Fruit fly (Drosophila melanogaster) whole organism, embryonic: ENCODE data around the gene feo.

Source experiments
- B-H1 ChIP-seq: fragments of 200-800 bp; sonication (Bioruptor generic); IDR thresholded peaks from 3 replicates; pipeline ENCODE4 v1.3.6; 2022; ENCODE audit warnings: missing biosample characterization, missing genetic modification characterization
- CG10979 ChIP-seq: fragments of 200-800 bp; sonication (Bioruptor generic); optimal IDR thresholded peaks from 2 replicates; lab custom pipeline; 2018; ENCODE audit warnings: missing biosample characterization, mild to moderate bottlenecking, missing genetic modification characterization, moderate library complexity
- CG11456 ChIP-seq: fragments of 200-800 bp; sonication (Bioruptor generic); IDR thresholded peaks from 3 replicates; pipeline ENCODE4 v1.3.6; 2022; ENCODE audit warnings: missing biosample characterization, missing genetic modification characterization
- CG13296 ChIP-seq: fragments of 200-800 bp; sonication (Bioruptor generic); optimal IDR thresholded peaks from 3 replicates; lab custom pipeline; 2018; ENCODE audit warnings: missing biosample characterization, mild to moderate bottlenecking, missing genetic modification characterization
- CG13424 ChIP-seq: fragments of 200-800 bp; sonication (Bioruptor generic); optimal IDR thresholded peaks from 2 replicates; lab custom pipeline; 2019; ENCODE audit warnings: missing biosample characterization, mild to moderate bottlenecking, missing genetic modification characterization, moderate library complexity
- CG13775 ChIP-seq: fragments of 200-800 bp; sonication (Bioruptor generic); optimal IDR thresholded peaks from 3 replicates; lab custom pipeline; 2017; ENCODE audit warnings: missing biosample characterization, mild to moderate bottlenecking, missing genetic modification characterization
- CG14710 ChIP-seq: fragments of 200-800 bp; sonication (Bioruptor generic); optimal IDR thresholded peaks from 3 replicates; lab custom pipeline; 2019; ENCODE audit warnings: missing biosample characterization, mild to moderate bottlenecking, missing genetic modification characterization, moderate library complexity
- CG15479 ChIP-seq: fragments of 200-800 bp; sonication (Bioruptor generic); optimal IDR thresholded peaks from 3 replicates; lab custom pipeline; 2019; ENCODE audit warnings: missing biosample characterization, mild to moderate bottlenecking, missing genetic modification characterization, moderate library complexity
- CG17361 ChIP-seq: fragments of 200-800 bp; sonication (Bioruptor generic); IDR thresholded peaks from 3 replicates; pipeline ENCODE4 v1.3.6; 2022; ENCODE audit warnings: missing biosample characterization, missing genetic modification characterization
- CG17385 ChIP-seq: fragments of 200-800 bp; sonication (Bioruptor generic); optimal IDR thresholded peaks from 3 replicates; lab custom pipeline; 2018; ENCODE audit warnings: missing biosample characterization, mild to moderate bottlenecking, missing genetic modification characterization
- CG18262 ChIP-seq: fragments of 200-800 bp; optimal IDR thresholded peaks from 3 replicates; lab custom pipeline; 2019; ENCODE audit warnings: missing biosample characterization, mild to moderate bottlenecking, missing genetic modification characterization, moderate library complexity
- CG2202 ChIP-seq: fragments of 200-800 bp; sonication (Bioruptor generic); optimal IDR thresholded peaks from 2 replicates; lab custom pipeline; 2018; ENCODE audit warnings: missing biosample characterization, mild to moderate bottlenecking, missing genetic modification characterization
- CG31441 ChIP-seq: fragments of 200-800 bp; sonication (Bioruptor generic); IDR thresholded peaks from 2 replicates; pipeline ENCODE4 v1.3.6; 2022; ENCODE audit warnings: missing biosample characterization, missing genetic modification characterization
- CG32532 ChIP-seq: fragments of 200-800 bp; sonication (Bioruptor generic); IDR thresholded peaks from 2 replicates; pipeline ENCODE4 v1.3.6; 2022; ENCODE audit warnings: missing biosample characterization, missing genetic modification characterization
- CG4617 ChIP-seq: fragments of 200-800 bp; sonication (Bioruptor generic); optimal IDR thresholded peaks from 3 replicates; lab custom pipeline; 2016; ENCODE audit warnings: missing biosample characterization, missing genetic modification characterization, borderline replicate concordance
- CG6683 ChIP-seq: fragments of 200-800 bp; sonication (Bioruptor generic); optimal IDR thresholded peaks from 2 replicates; lab custom pipeline; 2017; ENCODE audit warnings: missing biosample characterization, mild to moderate bottlenecking, missing genetic modification characterization, missing genetic modification reagents
- CG7839 ChIP-seq: fragments of 200-800 bp; sonication (Bioruptor generic); optimal IDR thresholded peaks from 3 replicates; lab custom pipeline; 2018; ENCODE audit warnings: missing biosample characterization, mild to moderate bottlenecking, missing genetic modification characterization, moderate library complexity
- CG8281 ChIP-seq: fragments of 200-800 bp; sonication (Bioruptor generic); optimal IDR thresholded peaks from 2 replicates; lab custom pipeline; 2018; ENCODE audit warnings: missing biosample characterization, mild to moderate bottlenecking, missing genetic modification characterization, moderate library complexity
- CG8388 ChIP-seq: fragments of 200-800 bp; sonication (Bioruptor generic); optimal IDR thresholded peaks from 2 replicates; lab custom pipeline; 2019; ENCODE audit warnings: missing biosample characterization, mild to moderate bottlenecking, missing genetic modification characterization, moderate library complexity
- CG9727 ChIP-seq: fragments of 200-800 bp; sonication (Bioruptor generic); optimal IDR thresholded peaks from 3 replicates; lab custom pipeline; 2017; ENCODE audit warnings: missing biosample characterization, mild to moderate bottlenecking, missing genetic modification characterization
- CHES-1-like ChIP-seq: fragments of 200-800 bp; sonication (Bioruptor generic); optimal IDR thresholded peaks from 2 replicates; lab custom pipeline; 2016; ENCODE audit warnings: missing biosample characterization, missing genetic modification characterization
- Chrac-16 ChIP-seq: fragments of 200-800 bp; sonication (Bioruptor generic); optimal IDR thresholded peaks from 3 replicates; lab custom pipeline; 2016; ENCODE audit warnings: missing biosample characterization, missing genetic modification characterization
- Dek ChIP-seq: fragments of 200-800 bp; sonication (Bioruptor generic); optimal IDR thresholded peaks from 3 replicates; lab custom pipeline; 2019; ENCODE audit warnings: missing biosample characterization, mild to moderate bottlenecking, missing genetic modification characterization, moderate library complexity
- Drgx ChIP-seq: fragments of 200-800 bp; sonication (Bioruptor generic); IDR thresholded peaks from 2 replicates; pipeline ENCODE4 v1.3.6; 2022; ENCODE audit warnings: missing biosample characterization, missing genetic modification characterization
- E2f2 ChIP-seq: fragments of 200-800 bp; sonication (Bioruptor generic); IDR thresholded peaks from 2 replicates; pipeline ENCODE4 v1.3.6; 2022; ENCODE audit warnings: missing biosample characterization, missing genetic modification characterization
- Eip74EF ChIP-seq, 2 experiments: fragments of 200-800 bp in 1 of 2; fragments of >200 bp in 1 of 2; sonication (Bioruptor generic) in 1 of 2; optimal IDR thresholded peaks; 2 replicates each; lab custom pipeline; 2017 to 2019; ENCODE audit warnings: missing biosample characterization in 2 of 2, missing genetic modification characterization in 2 of 2, mild to moderate bottlenecking in 1 of 2, moderate library complexity in 1 of 2
- Fer2 ChIP-seq: fragments of 200-800 bp; sonication (Bioruptor generic); optimal IDR thresholded peaks from 2 replicates; lab custom pipeline; 2018; ENCODE audit warnings: missing biosample characterization, mild to moderate bottlenecking, missing genetic modification characterization, moderate library complexity
- HLH3B ChIP-seq: fragments of 200-800 bp; sonication (Bioruptor generic); IDR thresholded peaks from 2 replicates; pipeline ENCODE4 v1.3.6; 2022; ENCODE audit warnings: missing biosample characterization, missing genetic modification characterization
- Hand ChIP-seq: fragments of 200-800 bp; sonication (Bioruptor generic); optimal IDR thresholded peaks from 2 replicates; lab custom pipeline; 2017; ENCODE audit warnings: mild to moderate bottlenecking, missing biosample characterization, missing genetic modification reagents, missing genetic modification characterization
- Hr78 ChIP-seq, 2 experiments: fragments of 200-800 bp in 1 of 2; fragments of >200 bp in 1 of 2; sonication (Bioruptor generic) in 1 of 2; optimal IDR thresholded peaks; 2 replicates each; lab custom pipeline; 2017 to 2019; ENCODE audit warnings: missing biosample characterization in 2 of 2, missing genetic modification characterization in 2 of 2, mild to moderate bottlenecking in 1 of 2, moderate library complexity in 1 of 2
- Med ChIP-seq: fragments of 200-800 bp; sonication (Bioruptor generic); peaks from one replicate; lab custom pipeline; 2016; ENCODE audit warnings: missing biosample characterization, missing genetic modification characterization, mild to moderate bottlenecking, inconsistent platforms, moderate library complexity
- Nf-YC ChIP-seq: fragments of 200-800 bp; optimal IDR thresholded peaks from 3 replicates; lab custom pipeline; 2019; ENCODE audit warnings: missing biosample characterization, mild to moderate bottlenecking, missing genetic modification characterization, moderate library complexity
- Ptx1 ChIP-seq: fragments of 200-800 bp; sonication (Bioruptor generic); IDR thresholded peaks from 2 replicates; pipeline ENCODE4 v1.3.6; 2022; ENCODE audit warnings: missing biosample characterization, missing genetic modification characterization
- cg ChIP-seq: fragments of 200-800 bp; sonication (Bioruptor generic); optimal IDR thresholded peaks from 3 replicates; lab custom pipeline; 2019; ENCODE audit warnings: missing biosample characterization, mild to moderate bottlenecking, missing genetic modification characterization, moderate library complexity
- emc ChIP-seq: fragments of 200-800 bp; sonication (Bioruptor generic); optimal IDR thresholded peaks from 2 replicates; lab custom pipeline; 2016; ENCODE audit warnings: missing biosample characterization, missing genetic modification characterization
- lola ChIP-seq, 3 experiments: fragments of >200 bp in 2 of 3; fragments of 200-800 bp in 1 of 3; sonication (Bioruptor generic) in 1 of 3; optimal IDR thresholded peaks; 2 replicates each; lab custom pipeline; 2017 to 2019; ENCODE audit warnings: missing biosample characterization in 3 of 3, missing genetic modification characterization in 3 of 3, mild to moderate bottlenecking in 1 of 3, moderate library complexity in 1 of 3
- nom ChIP-seq: fragments of 200-800 bp; sonication (Bioruptor generic); optimal IDR thresholded peaks from 2 replicates; lab custom pipeline; 2017; ENCODE audit warnings: missing biosample characterization, missing genetic modification characterization, mild to moderate bottlenecking, moderate library complexity, missing genetic modification reagents
- prd ChIP-seq, 3 experiments: fragments of >200 bp in 2 of 3; fragments of 200-800 bp in 1 of 3; sonication (Bioruptor generic) in 1 of 3; optimal IDR thresholded peaks in 2 of 3; IDR thresholded peaks in 1 of 3; 2 replicates in 2 of 3; 3 replicates in 1 of 3; pipeline versions ENCODE4 v1.3.6 to Lab custom; 2017 to 2022; ENCODE audit warnings: missing biosample characterization in 1 of 3, missing genetic modification characterization in 1 of 3
- run ChIP-seq: fragments of 200-800 bp; sonication (Bioruptor generic); optimal IDR thresholded peaks from 3 replicates; lab custom pipeline; 2018; ENCODE audit warnings: missing biosample characterization, mild to moderate bottlenecking, missing genetic modification characterization
- scrt ChIP-seq: fragments of 200-800 bp; sonication (Bioruptor generic); optimal IDR thresholded peaks from 2 replicates; lab custom pipeline; 2018; ENCODE audit warnings: missing biosample characterization, mild to moderate bottlenecking, missing genetic modification characterization, moderate library complexity
- tap ChIP-seq: fragments of 200-800 bp; optimal IDR thresholded peaks from 3 replicates; lab custom pipeline; 2019; ENCODE audit warnings: missing biosample characterization, mild to moderate bottlenecking, missing genetic modification characterization, moderate library complexity
- tgo ChIP-seq: fragments of 200-800 bp; sonication (Bioruptor generic); IDR thresholded peaks from 3 replicates; pipeline ENCODE4 v1.3.6; 2022; ENCODE audit warnings: missing biosample characterization, missing genetic modification characterization
- tin ChIP-seq: fragments of 200-800 bp; sonication (Bioruptor generic); optimal IDR thresholded peaks from 3 replicates; lab custom pipeline; 2016; ENCODE audit warnings: missing biosample characterization, missing genetic modification characterization
- ttk ChIP-seq: fragments of 200-800 bp; sonication (Bioruptor generic); IDR thresholded peaks from 2 replicates; pipeline ENCODE4 v2.1.2; 2022; ENCODE audit warnings: missing biosample characterization, missing genetic modification characterization
- wek ChIP-seq: fragments of 200-800 bp; sonication (Bioruptor generic); optimal IDR thresholded peaks from 3 replicates; lab custom pipeline; 2018; ENCODE audit warnings: missing biosample characterization, mild to moderate bottlenecking, missing genetic modification characterization, moderate library complexity

feo gene

DNA sequence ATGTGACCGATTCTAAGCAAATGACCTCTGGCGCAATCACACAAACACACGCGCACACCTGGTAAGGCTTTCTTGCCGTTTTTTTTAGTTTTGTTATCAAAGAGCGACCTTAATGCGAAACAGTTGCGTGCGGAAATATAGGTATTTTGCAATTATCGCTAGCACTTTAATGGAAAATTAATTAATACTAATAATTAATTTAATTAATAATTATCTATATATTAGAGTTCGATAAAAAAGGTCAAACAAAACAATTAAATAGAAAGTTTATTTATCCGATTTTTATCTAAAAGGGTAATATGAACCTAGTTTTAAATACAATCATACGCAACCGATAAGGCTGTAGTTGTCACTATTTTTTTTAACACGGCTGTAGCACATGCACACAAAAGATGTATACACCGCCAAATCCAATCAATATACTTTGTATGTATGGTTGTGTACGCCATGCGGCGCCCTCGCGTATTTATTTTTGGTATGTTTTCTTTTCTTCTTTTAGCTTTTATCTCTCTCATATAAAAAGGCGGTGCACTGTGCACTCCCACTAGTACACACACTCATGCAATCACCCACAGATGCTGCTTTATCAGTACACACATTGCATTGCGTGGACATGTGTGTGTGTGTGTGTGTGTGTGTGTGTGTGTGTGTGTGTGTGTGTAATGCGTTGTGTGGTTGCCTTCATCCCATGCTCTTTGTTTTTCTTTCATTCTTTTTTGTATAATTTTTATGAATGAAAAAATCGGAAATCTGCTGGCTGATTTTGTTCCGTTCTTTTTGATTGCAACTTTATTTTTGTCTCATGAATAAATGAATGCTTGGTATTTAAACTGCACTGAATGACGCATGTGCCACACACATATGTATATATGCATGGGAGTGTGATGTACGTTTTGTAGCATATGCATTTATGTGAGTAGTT is 52.0 kb downstream of the feo start (continued):
- TF ChIP-seq CG2202 (tag; lab: Kevin White, UChicago) (peak; percentile 16), E2f2 (peak; percentile 28; the same call in 1 of the 2 replicates), HLH3B (peak; percentile 53; the same call in 1 of the 2 replicates), Hand (GFP tag; lab: Kevin White, UChicago) (peak; percentile 19), CG31441 (peak; percentile 88), Hr78 (GFP tag; optimal IDR thresholded peaks at IDR 0.05; lab: Kevin White, UChicago) (peak in 1 of 2 experiments; percentile 91), CG10979 (tag; lab: Kevin White, UChicago) (peak; percentile 79), nom (GFP tag; lab: Kevin White, UChicago) (peak; percentile 59), run (tag; lab: Kevin White, UChicago) (peak; percentile 41), CG17385 (peak; percentile 72), B-H1 (GFP tag; lab: Robert Waterston, UW) (peak; percentile 27; the same call in 1 of the 3 replicates), Chrac-16 (peak; percentile 25), cg (GFP tag; lab: Kevin White, UChicago) (peak; percentile 80), prd (optimal IDR thresholded peaks at IDR 0.05; lab: Kevin White, UChicago) (no peak), prd (GFP tag; IDR thresholded peaks at IDR 0.05; lab: Robert Waterston, UW) (peak; percentile 57; the same call in 2 of the 3 replicates), Dek (tag; lab: Kevin White, UChicago) (peak; percentile 46), ttk (GFP tag; lab: Robert Waterston, UW) (peak; percentile 32; the same call in 1 of the 2 replicates), CG13775 (peak; percentile 40), CG15479 (GFP tag; lab: Kevin White, UChicago) (peak; percentile 48), CG13424 (tag; lab: Kevin White, UChicago) (peak; percentile 79), Fer2 (tag; lab: Kevin White, UChicago) (peak; percentile 11), CG8388 (GFP tag; lab: Kevin White, UChicago) (peak; percentile 74), Ptx1 (GFP tag; lab: Robert Waterston, UW) (peak; percentile 59), CG9727 (GFP tag; lab: Kevin White, UChicago) (peak; percentile 61), wek (GFP tag; lab: Kevin White, UChicago) (no peak), tin (GFP tag; lab: Kevin White, UChicago) (peak; percentile 24), Med (peak; percentile 20), CG13296 (GFP tag; lab: Kevin White, UChicago) (peak; percentile 58), scrt (GFP tag; lab: Kevin White, UChicago) (peak; percentile 15), Eip74EF (GFP tag; optimal IDR thresholded peaks at IDR 0.05; lab: Kevin White, UChicago) (peak in 1 of 2 experiments; percentile 66), tgo (GFP tag; lab: Robert Waterston, UW) (peak; percentile 54), CHES-1-like (GFP tag; lab: Kevin White, UChicago) (no peak), tap (peak; percentile 64), CG7839 (tag; lab: Kevin White, UChicago) (peak; percentile 85), Drgx (GFP tag; lab: Robert Waterston, UW) (peak; percentile 22; the same call in 1 of the 2 replicates), CG11456 (GFP tag; lab: Robert Waterston, UW) (no peak), Nf-YC (tag; lab: Kevin White, UChicago) (peak; percentile 7), emc (GFP tag; lab: Kevin White, UChicago) (no peak), CG8281 (tag; lab: Kevin White, UChicago) (peak; percentile 47), CG17361 (GFP tag; lab: Robert Waterston, UW) (peak; percentile 87), CG6683 (GFP tag; lab: Kevin White, UChicago) (peak; percentile 25), CG4617 (no peak), CG18262 (tag; lab: Kevin White, UChicago) (peak; percentile 86), lola (GFP tag; optimal IDR thresholded peaks at IDR 0.05; lab: Kevin White, UChicago) (peak in 1 of 3 experiments; percentile 65), CG14710 (tag; lab: Kevin White, UChicago) (peak; percentile 59), CG32532 (GFP tag; lab: Robert Waterston, UW) (peak; percentile 37; the same call in 1 of the 2 replicates)
